Fruit fly (Drosophila melanogaster) whole organism, embryonic: ENCODE results near the gene inaE.

Experiments
- CG10267 ChIP-seq: fragments of 200-800 bp; sonication (Bioruptor generic); optimal IDR thresholded peaks from 2 replicates; lab custom pipeline; 2018; ENCODE audit warnings: missing biosample characterization, mild to moderate bottlenecking, missing genetic modification characterization, moderate library complexity
- CG10565 ChIP-seq: fragments of 200-800 bp; sonication (Bioruptor generic); optimal IDR thresholded peaks from 3 replicates; lab custom pipeline; 2016; ENCODE audit warnings: missing biosample characterization, mild to moderate bottlenecking, missing genetic modification characterization
- CG14014 ChIP-seq: fragments of 200-800 bp; sonication (Bioruptor generic); IDR thresholded peaks from 2 replicates; pipeline ENCODE4 v1.3.6; 2022; ENCODE audit warnings: missing biosample characterization, missing genetic modification characterization
- CG15011 ChIP-seq: fragments of 200-800 bp; sonication (Bioruptor generic); optimal IDR thresholded peaks from 3 replicates; lab custom pipeline; 2018; ENCODE audit warnings: missing biosample characterization, mild to moderate bottlenecking, missing genetic modification characterization
- CG1529 ChIP-seq: fragments of 200-800 bp; sonication (Bioruptor generic); optimal IDR thresholded peaks from 3 replicates; lab custom pipeline; 2018; ENCODE audit warnings: missing biosample characterization, missing genetic modification characterization
- CG16815 ChIP-seq: fragments of 200-800 bp; sonication (Bioruptor generic); optimal IDR thresholded peaks from 3 replicates; lab custom pipeline; 2017; ENCODE audit warnings: missing biosample characterization, mild to moderate bottlenecking, missing genetic modification characterization
- CG17328 ChIP-seq: fragments of 200-800 bp; sonication (Bioruptor generic); IDR thresholded peaks from 2 replicates; pipeline ENCODE4 v1.3.6; 2022; ENCODE audit warnings: missing biosample characterization, missing genetic modification characterization
- CG17829 ChIP-seq: fragments of 200-800 bp; optimal IDR thresholded peaks from 2 replicates; lab custom pipeline; 2019; ENCODE audit warnings: missing biosample characterization, mild to moderate bottlenecking, missing genetic modification characterization, moderate library complexity
- CG1792 ChIP-seq: fragments of 200-800 bp; sonication (Bioruptor generic); optimal IDR thresholded peaks from 2 replicates; lab custom pipeline; 2016; ENCODE audit warnings: missing biosample characterization, missing genetic modification characterization
- CG18262 ChIP-seq: fragments of 200-800 bp; optimal IDR thresholded peaks from 3 replicates; lab custom pipeline; 2019; ENCODE audit warnings: missing biosample characterization, mild to moderate bottlenecking, missing genetic modification characterization, moderate library complexity
- CG18764 ChIP-seq: fragments of 200-800 bp; sonication (Bioruptor generic); optimal IDR thresholded peaks from 3 replicates; lab custom pipeline; 2016; ENCODE audit warnings: missing biosample characterization, missing genetic modification characterization
- CG2875 ChIP-seq: fragments of 200-800 bp; sonication (Bioruptor generic); optimal IDR thresholded peaks from 2 replicates; lab custom pipeline; 2017; ENCODE audit warnings: missing biosample characterization, mild to moderate bottlenecking, missing genetic modification characterization, missing genetic modification reagents
- CG31441 ChIP-seq: fragments of 200-800 bp; sonication (Bioruptor generic); IDR thresholded peaks from 2 replicates; pipeline ENCODE4 v1.3.6; 2022; ENCODE audit warnings: missing biosample characterization, missing genetic modification characterization
- CG4282 ChIP-seq: fragments of 200-800 bp; sonication (Bioruptor generic); optimal IDR thresholded peaks from 2 replicates; lab custom pipeline; 2016; ENCODE audit warnings: missing biosample characterization, missing genetic modification characterization
- CG4328 ChIP-seq: fragments of 200-800 bp; sonication (Bioruptor generic); optimal IDR thresholded peaks from 3 replicates; lab custom pipeline; 2017; ENCODE audit warnings: missing biosample characterization, missing genetic modification reagents, missing genetic modification characterization
- CG6272 ChIP-seq: fragments of 200-800 bp; sonication (Bioruptor generic); IDR thresholded peaks from 2 replicates; pipeline ENCODE4 v1.3.6; 2022; ENCODE audit warnings: missing biosample characterization, missing genetic modification characterization
- CG7357 ChIP-seq: fragments of 200-800 bp; sonication (Bioruptor generic); IDR thresholded peaks from 3 replicates; pipeline ENCODE4 v1.3.6; 2022; ENCODE audit warnings: missing biosample characterization, missing genetic modification characterization
- CG8359 ChIP-seq: fragments of 200-800 bp; sonication (Bioruptor generic); optimal IDR thresholded peaks from 2 replicates; lab custom pipeline; 2017; ENCODE audit warnings: missing biosample characterization, mild to moderate bottlenecking, missing genetic modification characterization, borderline replicate concordance
- CG8765 ChIP-seq: fragments of 200-800 bp; sonication (Bioruptor generic); IDR thresholded peaks from 2 replicates; pipeline ENCODE4 v1.3.6; 2022; ENCODE audit warnings: missing biosample characterization, missing genetic modification characterization
- CG9727 ChIP-seq: fragments of 200-800 bp; sonication (Bioruptor generic); optimal IDR thresholded peaks from 3 replicates; lab custom pipeline; 2017; ENCODE audit warnings: missing biosample characterization, mild to moderate bottlenecking, missing genetic modification characterization
- D ChIP-seq, 2 experiments: fragments of 200-800 bp in 1 of 2; fragments of >200 bp in 1 of 2; sonication (Bioruptor generic) in 1 of 2; optimal IDR thresholded peaks; 2 replicates in 1 of 2; 3 replicates in 1 of 2; lab custom pipeline; 2017; ENCODE audit warnings: mild to moderate bottlenecking in 1 of 2, missing biosample characterization in 1 of 2, missing genetic modification characterization in 1 of 2, missing genetic modification reagents in 1 of 2
- D19A ChIP-seq: fragments of 200-800 bp; optimal IDR thresholded peaks from 3 replicates; lab custom pipeline; 2019; ENCODE audit warnings: missing biosample characterization, mild to moderate bottlenecking, missing genetic modification characterization, moderate library complexity
- Dbx ChIP-seq: fragments of 200-800 bp; sonication (Bioruptor generic); IDR thresholded peaks from 3 replicates; pipeline ENCODE4 v1.3.6; 2022; ENCODE audit warnings: missing biosample characterization, missing genetic modification characterization
- Deaf1 ChIP-seq: fragments of 200-800 bp; optimal IDR thresholded peaks from 3 replicates; lab custom pipeline; 2019; ENCODE audit warnings: missing biosample characterization, mild to moderate bottlenecking, missing genetic modification characterization, moderate library complexity
- Hr51 ChIP-seq, 2 experiments: fragments of 200-800 bp; sonication (Bioruptor generic); optimal IDR thresholded peaks; 2 replicates in 1 of 2; 3 replicates in 1 of 2; lab custom pipeline; 2016 to 2018; ENCODE audit warnings: missing biosample characterization in 2 of 2, missing genetic modification characterization in 2 of 2, mild to moderate bottlenecking in 1 of 2, moderate library complexity in 1 of 2
- Nf-YA ChIP-seq: fragments of 200-800 bp; sonication (Bioruptor generic); IDR thresholded peaks from 2 replicates; pipeline ENCODE4 v1.3.6; 2022; ENCODE audit warnings: missing biosample characterization, missing genetic modification characterization
- Nf-YC ChIP-seq: fragments of 200-800 bp; optimal IDR thresholded peaks from 3 replicates; lab custom pipeline; 2019; ENCODE audit warnings: missing biosample characterization, mild to moderate bottlenecking, missing genetic modification characterization, moderate library complexity
- Pdp1 ChIP-seq, 2 experiments: fragments of 200-800 bp; sonication (Bioruptor generic); optimal IDR thresholded peaks; 3 replicates each; lab custom pipeline; 2016; ENCODE audit warnings: missing biosample characterization in 2 of 2, missing genetic modification characterization in 2 of 2, mild to moderate bottlenecking in 1 of 2, moderate library complexity in 1 of 2
- Ptx1 ChIP-seq: fragments of 200-800 bp; sonication (Bioruptor generic); IDR thresholded peaks from 2 replicates; pipeline ENCODE4 v1.3.6; 2022; ENCODE audit warnings: missing biosample characterization, missing genetic modification characterization
- Rfx ChIP-seq: fragments of 200-800 bp; sonication (Bioruptor generic); IDR thresholded peaks from 2 replicates; pipeline ENCODE4 v1.3.6; 2022; ENCODE audit warnings: missing biosample characterization, missing genetic modification characterization
- ara ChIP-seq: fragments of 200-800 bp; sonication (Bioruptor generic); IDR thresholded peaks from 2 replicates; pipeline ENCODE4 v1.3.6; 2022; ENCODE audit warnings: missing biosample characterization, missing genetic modification characterization
- az2 ChIP-seq: fragments of 200-800 bp; sonication (Bioruptor generic); optimal IDR thresholded peaks from 3 replicates; lab custom pipeline; 2016; ENCODE audit warnings: missing biosample characterization, missing genetic modification characterization
- chinmo ChIP-seq: fragments of 200-800 bp; sonication (Bioruptor generic); IDR thresholded peaks from 4 replicates; pipeline ENCODE4 v1.3.6; 2022; ENCODE audit warnings: missing biosample characterization, missing genetic modification characterization; ENCODE audit not compliant: partially characterized antibody
- chm ChIP-seq: fragments of 200-800 bp; sonication (Bioruptor generic); IDR thresholded peaks from 2 replicates; pipeline ENCODE4 v1.3.6; 2022; ENCODE audit warnings: missing biosample characterization, missing genetic modification characterization
- chn ChIP-seq: fragments of 200-800 bp; sonication (Bioruptor generic); optimal IDR thresholded peaks from 2 replicates; lab custom pipeline; 2016; ENCODE audit warnings: missing biosample characterization, missing genetic modification characterization
- dmrt11E ChIP-seq: fragments of 200-800 bp; sonication (Bioruptor generic); optimal IDR thresholded peaks from 3 replicates; lab custom pipeline; 2018; ENCODE audit warnings: missing biosample characterization, mild to moderate bottlenecking, missing genetic modification characterization, moderate library complexity
- en ChIP-seq: fragments of 200-800 bp; sonication (Bioruptor generic); optimal IDR thresholded peaks from 2 replicates; lab custom pipeline; 2016; ENCODE audit warnings: missing biosample characterization, missing genetic modification characterization
- jumu ChIP-seq: fragments of 200-800 bp; sonication (Bioruptor generic); optimal IDR thresholded peaks from 3 replicates; lab custom pipeline; 2016; ENCODE audit warnings: missing biosample characterization, missing genetic modification characterization
- klu ChIP-seq: fragments of 200-800 bp; sonication (Bioruptor generic); IDR thresholded peaks from 2 replicates; pipeline ENCODE4 v1.3.6; 2022; ENCODE audit warnings: missing biosample characterization, missing genetic modification characterization
- lab ChIP-seq: fragments of 200-800 bp; sonication (Bioruptor generic); optimal IDR thresholded peaks from 3 replicates; lab custom pipeline; 2017; ENCODE audit warnings: missing biosample characterization, missing genetic modification characterization, mild to moderate bottlenecking, moderate library complexity, missing genetic modification reagents
- lbe ChIP-seq: fragments of 200-800 bp; sonication (Bioruptor generic); optimal IDR thresholded peaks from 2 replicates; lab custom pipeline; 2016; ENCODE audit warnings: missing biosample characterization, mild to moderate bottlenecking, missing genetic modification characterization
- lilli ChIP-seq: fragments of 200-800 bp; sonication (Bioruptor generic); optimal IDR thresholded peaks from 3 replicates; lab custom pipeline; 2016; ENCODE audit warnings: missing biosample characterization, missing genetic modification characterization
- nau ChIP-seq: fragments of 200-800 bp; sonication (Bioruptor generic); optimal IDR thresholded peaks from 3 replicates; lab custom pipeline; 2017; ENCODE audit warnings: missing biosample characterization, mild to moderate bottlenecking, missing genetic modification characterization, missing genetic modification reagents
- nom ChIP-seq: fragments of 200-800 bp; sonication (Bioruptor generic); optimal IDR thresholded peaks from 2 replicates; lab custom pipeline; 2017; ENCODE audit warnings: missing biosample characterization, missing genetic modification characterization, mild to moderate bottlenecking, moderate library complexity, missing genetic modification reagents
- phol ChIP-seq: fragments of 200-800 bp; sonication (Bioruptor generic); optimal IDR thresholded peaks from 3 replicates; lab custom pipeline; 2018; ENCODE audit warnings: missing biosample characterization, mild to moderate bottlenecking, missing genetic modification characterization, moderate library complexity
- pita ChIP-seq: fragments of 200-800 bp; sonication (Bioruptor generic); optimal IDR thresholded peaks from 2 replicates; lab custom pipeline; 2017; ENCODE audit warnings: missing biosample characterization, mild to moderate bottlenecking, missing genetic modification characterization
- psq ChIP-seq: fragments of 200-800 bp; sonication (Bioruptor generic); optimal IDR thresholded peaks from 2 replicates; lab custom pipeline; 2017; ENCODE audit warnings: missing biosample characterization, missing genetic modification characterization
- rib ChIP-seq: fragments of 200-800 bp; sonication (Bioruptor generic); IDR thresholded peaks from 2 replicates; pipeline ENCODE4 v1.3.6; 2022; ENCODE audit warnings: missing biosample characterization, missing genetic modification characterization
- ro ChIP-seq: fragments of 200-800 bp; sonication (Bioruptor generic); IDR thresholded peaks from 2 replicates; pipeline ENCODE4 v1.3.6; 2022; ENCODE audit warnings: missing biosample characterization, missing genetic modification characterization
- scrt ChIP-seq: fragments of 200-800 bp; sonication (Bioruptor generic); optimal IDR thresholded peaks from 2 replicates; lab custom pipeline; 2018; ENCODE audit warnings: missing biosample characterization, mild to moderate bottlenecking, missing genetic modification characterization, moderate library complexity
- trem ChIP-seq: fragments of 200-800 bp; optimal IDR thresholded peaks from 3 replicates; lab custom pipeline; 2019; ENCODE audit warnings: missing biosample characterization, mild to moderate bottlenecking, missing genetic modification characterization, moderate library complexity

The inaE gene

DNA sequence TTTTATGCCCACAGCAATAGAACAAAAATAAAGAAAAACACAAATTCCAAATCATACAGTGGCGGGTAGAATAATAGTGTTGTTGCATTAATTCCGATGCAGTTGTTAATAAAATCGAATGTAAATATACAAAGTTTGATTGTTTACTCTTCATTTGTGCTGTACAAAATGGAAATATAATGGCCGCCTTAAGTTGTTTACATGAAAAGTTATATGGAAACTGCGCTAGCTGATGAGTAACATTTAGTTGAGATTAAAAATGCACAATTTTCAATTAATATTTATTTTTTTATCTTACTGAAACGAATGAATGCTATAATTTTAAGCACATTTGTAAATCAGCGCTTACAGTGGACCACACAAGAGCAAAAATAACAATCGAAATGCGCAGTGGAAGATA lies 48.6 kb upstream of the inaE start (continued):
- no peak for TF ChIP-seq CG6272
- TF ChIP-seq chinmo: no peak
- no peak for TF ChIP-seq chn
- TF ChIP-seq CG18764 (GFP tag; lab: Kevin White, UChicago): no peak
- no peak for TF ChIP-seq Pdp1 (GFP tag; optimal IDR thresholded peaks at IDR 0.05; lab: Kevin White, UChicago)
- TF ChIP-seq ara: no peak
- TF ChIP-seq CG8359 (GFP tag; lab: Kevin White, UChicago): no peak
- TF ChIP-seq CG1529 (GFP tag; lab: Kevin White, UChicago): no peak
- no peak for TF ChIP-seq CG10565 (GFP tag; lab: Kevin White, UChicago)
- TF ChIP-seq CG17328 (GFP tag; lab: Robert Waterston, UW): no peak
- TF ChIP-seq CG1792: no peak
- TF ChIP-seq trem (tag; lab: Kevin White, UChicago): no peak
- no peak for TF ChIP-seq lab
- TF ChIP-seq Hr51 (GFP tag; optimal IDR thresholded peaks at IDR 0.05; lab: Kevin White, UChicago): no peak
- TF ChIP-seq scrt (GFP tag; lab: Kevin White, UChicago): no peak
- no peak for TF ChIP-seq CG15011 (GFP tag; lab: Kevin White, UChicago)
- no peak for TF ChIP-seq nom
- TF ChIP-seq CG8765: no peak
- TF ChIP-seq D19A (tag; lab: Kevin White, UChicago): no peak
- TF ChIP-seq CG18262: peak; percentile 33
- peak; percentile 25 for TF ChIP-seq phol (tag; lab: Kevin White, UChicago)
- peak; percentile 13 for TF ChIP-seq lilli (GFP tag; lab: Kevin White, UChicago)
- TF ChIP-seq CG10267 (tag; lab: Kevin White, UChicago): peak; percentile 21
- no peak for TF ChIP-seq en
- no peak for TF ChIP-seq CG7357
- peak; percentile 7 for TF ChIP-seq az2 (GFP tag; lab: Kevin White, UChicago)
- TF ChIP-seq chm: no peak
- TF ChIP-seq D (optimal IDR thresholded peaks at IDR 0.05; lab: Kevin White, UChicago): no peak
- TF ChIP-seq D (GFP tag; optimal IDR thresholded peaks at IDR 0.05; lab: Kevin White, UChicago): no peak
- TF ChIP-seq CG31441 (GFP tag; lab: Robert Waterston, UW): no peak
- TF ChIP-seq CG9727 (GFP tag; lab: Kevin White, UChicago): no peak
- TF ChIP-seq Deaf1 (tag; lab: Kevin White, UChicago): no peak
- no peak for TF ChIP-seq Dbx (GFP tag; lab: Robert Waterston, UW)
- TF ChIP-seq CG16815 (GFP tag; lab: Kevin White, UChicago): no peak
- no peak for TF ChIP-seq klu
- TF ChIP-seq Nf-YA: no peak
- TF ChIP-seq CG2875 (GFP tag; lab: Kevin White, UChicago): no peak
- TF ChIP-seq dmrt11E (tag; lab: Kevin White, UChicago): no peak
- no peak for TF ChIP-seq lbe (GFP tag; lab: Kevin White, UChicago)
- no peak for TF ChIP-seq jumu (GFP tag; lab: Kevin White, UChicago)
- TF ChIP-seq CG4282 (GFP tag; lab: Kevin White, UChicago): no peak
- TF ChIP-seq Nf-YC (tag; lab: Kevin White, UChicago): no peak
- TF ChIP-seq Ptx1 (GFP tag; lab: Robert Waterston, UW): peak; percentile 20; the same call in 1 of the 2 replicates
- no peak for TF ChIP-seq nau (GFP tag; lab: Kevin White, UChicago)
- peak; percentile 19 for TF ChIP-seq CG17829 (tag; lab: Kevin White, UChicago)
- no peak for TF ChIP-seq psq (GFP tag; lab: Kevin White, UChicago)
- TF ChIP-seq rib (GFP tag; lab: Robert Waterston, UW): no peak
- TF ChIP-seq CG4328 (GFP tag; lab: Kevin White, UChicago): no peak
- TF ChIP-seq CG14014 (GFP tag; lab: Robert Waterston, UW): 0 out of 2 replicates have a peak, but pooled peaks have one; percentile 12
- TF ChIP-seq pita (GFP tag; lab: Kevin White, UChicago): no peak
- no peak for TF ChIP-seq ro (GFP tag; lab: Robert Waterston, UW)
- 0 out of 2 replicates have a peak, but pooled peaks have one; percentile 15 for TF ChIP-seq Rfx
